Worm (Caenorhabditis elegans) whole organism, mixed stage, embryonic: ENCODE measurements around the gene F46F5.10.

ENCODE experiments used
- ces-1 ChIP-seq: fragments of 150-350 bp; optimal IDR thresholded peaks from 2 replicates; lab custom pipeline; 2014; ENCODE audit warnings: missing biosample characterization, missing genetic modification reagents, missing genetic modification characterization
- elt-1 ChIP-seq: sonication (generic microtip); optimal IDR thresholded peaks from 2 replicates; lab custom pipeline; 2017; ENCODE audit warnings: missing genetic modification characterization, mild to moderate bottlenecking, missing compliant biosample characterization, antibody characterized with exemption, moderate library complexity, borderline replicate concordance; ENCODE audit not compliant: insufficient read depth
- lin-13 ChIP-seq: fragments of 150-350 bp; optimal IDR thresholded peaks from 2 replicates; lab custom pipeline; 2014; ENCODE audit warnings: missing biosample characterization, missing genetic modification characterization
- mab-5 ChIP-seq: fragments of 150-350 bp; optimal IDR thresholded peaks from 2 replicates; lab custom pipeline; 2014; ENCODE audit warnings: missing biosample characterization, missing genetic modification characterization
- nhr-237 ChIP-seq: fragments of 150-350 bp; optimal IDR thresholded peaks from 2 replicates; lab custom pipeline; 2014; ENCODE audit warnings: missing biosample characterization, missing genetic modification characterization
- snpc-4 ChIP-seq: fragments of 150-350 bp; optimal IDR thresholded peaks from 2 replicates; lab custom pipeline; 2014; ENCODE audit warnings: missing biosample characterization, missing genetic modification characterization
- sptf-1 ChIP-seq: sonication (generic microtip); optimal IDR thresholded peaks from 2 replicates; lab custom pipeline; 2017; ENCODE audit warnings: mild to moderate bottlenecking, missing genetic modification characterization, moderate library complexity, missing compliant biosample characterization
- unc-39 ChIP-seq: fragments of 150-350 bp; optimal IDR thresholded peaks from 2 replicates; lab custom pipeline; 2014; ENCODE audit warnings: missing biosample characterization, missing genetic modification characterization
- unc-62 ChIP-seq: fragments of 150-350 bp; optimal IDR thresholded peaks from 2 replicates; lab custom pipeline; 2014; ENCODE audit warnings: missing biosample characterization, missing genetic modification reagents, missing genetic modification characterization
- ztf-11 ChIP-seq: fragments of 150-350 bp; optimal IDR thresholded peaks from 2 replicates; lab custom pipeline; 2014; ENCODE audit warnings: missing biosample characterization, missing genetic modification characterization

DNA sequence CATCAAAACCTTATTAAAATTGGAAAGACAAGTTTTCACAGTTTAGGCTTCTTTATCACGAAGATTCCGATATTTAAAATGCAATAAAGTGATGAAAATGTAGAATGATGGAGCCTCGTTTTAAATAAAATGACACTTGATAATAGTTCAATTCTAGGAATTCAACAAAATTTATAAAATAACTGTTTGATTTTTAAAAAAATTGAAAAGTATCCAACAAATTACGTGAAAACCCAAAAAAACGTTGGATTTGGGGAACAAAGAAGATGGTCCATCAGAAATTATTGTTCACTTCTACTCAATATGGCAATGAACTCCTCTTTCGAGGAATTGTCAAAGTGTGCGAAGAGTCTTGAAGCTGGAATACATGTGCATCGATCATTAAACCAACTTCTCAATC is 20.3 kb downstream of the F46F5.10 start, which contains the start of gene F28A10.4:
- no peak for TF ChIP-seq nhr-237 (tag; lab: Kevin White, UChicago)
- TF ChIP-seq ztf-11 (tag; lab: Kevin White, UChicago) = no peak
- no peak for TF ChIP-seq ces-1 (GFP tag; lab: Kevin White, UChicago)
- no peak for TF ChIP-seq unc-39 (tag; lab: Kevin White, UChicago)
- no peak for TF ChIP-seq lin-13 (tag; lab: Kevin White, UChicago)
- no peak for TF ChIP-seq elt-1 (tag; lab: Kevin White, UChicago)
- TF ChIP-seq mab-5 = no peak
- TF ChIP-seq sptf-1 (tag; lab: Kevin White, UChicago) = no peak
- TF ChIP-seq snpc-4 = no peak
- TF ChIP-seq unc-62 = no peak
